Worm (Caenorhabditis elegans) whole organism, L1 larva: ENCODE results near the gene copb-2.
A peak's percentile ranks its signal among the peaks of the same experiment; 100 is the strongest.

Experiments used
- F16B12.6 ChIP-seq: fragments of 150-350 bp; optimal IDR thresholded peaks from 2 replicates; lab custom pipeline; 2014; ENCODE audit warnings: missing biosample characterization, missing genetic modification characterization
- Y116A8C.19 ChIP-seq: sonication (generic microtip); optimal IDR thresholded peaks from 2 replicates; lab custom pipeline; 2016; ENCODE audit warnings: missing compliant biosample characterization, missing genetic modification characterization, borderline replicate concordance
- aha-1 ChIP-seq: fragments of 150-350 bp; optimal IDR thresholded peaks from 2 replicates; lab custom pipeline; 2014; ENCODE audit warnings: missing biosample characterization, missing genetic modification characterization
- alr-1 ChIP-seq: fragments of 200-800 bp; sonication (Bioruptor generic); optimal IDR thresholded peaks from 2 replicates; lab custom pipeline; 2018; ENCODE audit warnings: borderline replicate concordance, mild to moderate bottlenecking, missing genetic modification characterization, missing compliant biosample characterization
- blmp-1 ChIP-seq: fragments of 150-350 bp; optimal IDR thresholded peaks from 2 replicates; lab custom pipeline; 2014; ENCODE audit warnings: missing biosample characterization, missing genetic modification characterization
- ceh-82 ChIP-seq, 3 experiments: fragments of 150-350 bp in 1 of 3; sonication (generic microtip) in 2 of 3; optimal IDR thresholded peaks; 2 replicates each; lab custom pipeline; 2014 to 2017; ENCODE audit warnings: missing biosample characterization in 3 of 3, missing genetic modification characterization in 3 of 3
- ceh-88 ChIP-seq: fragments of 200-800 bp; sonication (Bioruptor generic); IDR thresholded peaks from 2 replicates; pipeline ENCODE4 v1.3.6; 2022; ENCODE audit warnings: missing genetic modification characterization, missing compliant biosample characterization
- ceh-90 ChIP-seq: sonication (generic microtip); optimal IDR thresholded peaks from 2 replicates; lab custom pipeline; 2016; ENCODE audit warnings: missing genetic modification characterization, missing compliant biosample characterization
- ces-1 ChIP-seq: fragments of 150-350 bp; optimal IDR thresholded peaks from 2 replicates; lab custom pipeline; 2014; ENCODE audit warnings: missing biosample characterization, missing genetic modification reagents, missing genetic modification characterization
- dsc-1 ChIP-seq: sonication (generic microtip); optimal IDR thresholded peaks from 2 replicates; lab custom pipeline; 2016; ENCODE audit warnings: mild to moderate bottlenecking, missing genetic modification characterization, missing compliant biosample characterization
- efl-1 ChIP-seq, 4 experiments: fragments of 150-350 bp; optimal IDR thresholded peaks in 3 of 4; peaks in 1 of 4; 1 replicate in 1 of 4; 2 replicates in 3 of 4; lab custom pipeline; 2014; ENCODE audit warnings: missing biosample characterization in 2 of 4, missing genetic modification characterization in 2 of 4, missing genetic modification reagents in 2 of 4
- egl-13 ChIP-seq: sonication (generic microtip); optimal IDR thresholded peaks from 2 replicates; lab custom pipeline; 2016; ENCODE audit warnings: missing genotype, missing genetic modification reagents, missing genetic modification characterization, missing compliant biosample characterization
- egl-27 ChIP-seq, 2 experiments: fragments of 150-350 bp in 1 of 2; sonication (generic microtip); optimal IDR thresholded peaks; 3 replicates each; lab custom pipeline; 2017 to 2018; ENCODE audit warnings: missing biosample characterization in 2 of 2, missing genetic modification characterization in 2 of 2, missing genetic modification reagents in 2 of 2
- elt-2 ChIP-seq: sonication (generic microtip); optimal IDR thresholded peaks from 2 replicates; lab custom pipeline; 2016; ENCODE audit warnings: missing genetic modification characterization, mild to moderate bottlenecking, inconsistent platforms, missing compliant biosample characterization, missing genetic modification reagents
- fos-1 ChIP-seq: fragments of 150-350 bp; optimal IDR thresholded peaks from 2 replicates; lab custom pipeline; 2014; ENCODE audit warnings: missing biosample characterization, missing genetic modification characterization
- grh-1 ChIP-seq: fragments of 200-800 bp; sonication (Bioruptor generic); IDR thresholded peaks from 2 replicates; pipeline ENCODE4 v1.3.6; 2022; ENCODE audit warnings: missing genetic modification reagents, missing genetic modification characterization, missing compliant biosample characterization
- hlh-17 ChIP-seq: fragments of 200-800 bp; sonication (Bioruptor generic); optimal IDR thresholded peaks from 2 replicates; lab custom pipeline; 2018; ENCODE audit warnings: missing genetic modification characterization, mild to moderate bottlenecking, missing compliant biosample characterization, moderate library complexity, borderline replicate concordance
- hlh-4 ChIP-seq: sonication (generic microtip); optimal IDR thresholded peaks from 2 replicates; lab custom pipeline; 2016; ENCODE audit warnings: mild to moderate bottlenecking, missing genetic modification characterization, missing compliant biosample characterization
- irx-1 ChIP-seq: sonication (generic microtip); optimal IDR thresholded peaks from 2 replicates; lab custom pipeline; 2016; ENCODE audit warnings: missing genetic modification characterization, missing compliant biosample characterization
- isw-1 ChIP-seq: fragments of 200-800 bp; sonication (Bioruptor generic); IDR thresholded peaks from 2 replicates; pipeline ENCODE4 v1.3.6; 2022; ENCODE audit warnings: missing genetic modification characterization, missing compliant biosample characterization
- lin-15B ChIP-seq: fragments of 150-350 bp; sonication (generic microtip); optimal IDR thresholded peaks from 3 replicates; lab custom pipeline; 2014; ENCODE audit warnings: missing biosample characterization, missing genetic modification characterization
- lin-39 ChIP-seq: fragments of 150-350 bp; optimal IDR thresholded peaks from 2 replicates; lab custom pipeline; 2014; ENCODE audit warnings: missing biosample characterization, missing genetic modification reagents, missing genetic modification characterization
- lir-3 ChIP-seq: sonication (generic microtip); optimal IDR thresholded peaks from 2 replicates; lab custom pipeline; 2016; ENCODE audit warnings: mild to moderate bottlenecking, missing genetic modification characterization, moderate library complexity, missing compliant biosample characterization; ENCODE audit not compliant: poor library complexity
- lsy-2 ChIP-seq, 2 experiments: fragments of 150-350 bp; optimal IDR thresholded peaks; 2 replicates each; lab custom pipeline; 2014; ENCODE audit warnings: missing biosample characterization in 2 of 2, missing genetic modification characterization in 2 of 2
- mab-9 ChIP-seq: fragments of 200-800 bp; sonication (Bioruptor generic); IDR thresholded peaks from 2 replicates; pipeline ENCODE4 v1.3.6; 2022; ENCODE audit warnings: missing genetic modification reagents, missing genetic modification characterization, missing compliant biosample characterization
- mep-1 ChIP-seq: fragments of 150-350 bp; optimal IDR thresholded peaks from 2 replicates; lab custom pipeline; 2014; ENCODE audit warnings: missing biosample characterization, missing genetic modification characterization
- nhr-11 ChIP-seq: fragments of 150-350 bp; optimal IDR thresholded peaks from 2 replicates; lab custom pipeline; 2014; ENCODE audit warnings: missing biosample characterization, missing genetic modification characterization
- nhr-12 ChIP-seq: sonication (generic microtip); optimal IDR thresholded peaks from 2 replicates; lab custom pipeline; 2017; ENCODE audit warnings: missing biosample characterization, missing genetic modification characterization
- nhr-19 ChIP-seq: fragments of 200-800 bp; sonication (Bioruptor generic); conservative IDR thresholded peaks from 2 replicates; pipeline ENCODE4 v1.3.6; 2022; ENCODE audit warnings: missing genetic modification characterization, missing compliant biosample characterization
- nhr-20 ChIP-seq: sonication (generic microtip); optimal IDR thresholded peaks from 2 replicates; lab custom pipeline; 2016; ENCODE audit warnings: mild to moderate bottlenecking, missing genetic modification characterization, missing compliant biosample characterization
- nhr-237 ChIP-seq: fragments of 150-350 bp; optimal IDR thresholded peaks from 2 replicates; lab custom pipeline; 2014; ENCODE audit warnings: missing biosample characterization, missing genetic modification characterization
- nhr-28 ChIP-seq: fragments of 150-350 bp; optimal IDR thresholded peaks from 2 replicates; lab custom pipeline; 2014; ENCODE audit warnings: missing biosample characterization, missing genetic modification characterization
- nhr-47 ChIP-seq: sonication (generic microtip); optimal IDR thresholded peaks from 2 replicates; lab custom pipeline; 2016; ENCODE audit warnings: mild to moderate bottlenecking, missing genetic modification characterization, moderate library complexity, missing compliant biosample characterization
- nhr-71 ChIP-seq: sonication (generic microtip); optimal IDR thresholded peaks from 2 replicates; lab custom pipeline; 2016; ENCODE audit warnings: mild to moderate bottlenecking, missing genetic modification characterization, moderate library complexity, missing compliant biosample characterization
- nhr-77 ChIP-seq: fragments of 150-350 bp; optimal IDR thresholded peaks from 2 replicates; lab custom pipeline; 2014; ENCODE audit warnings: missing biosample characterization, missing genetic modification characterization
- nhr-84 ChIP-seq: sonication (generic microtip); optimal IDR thresholded peaks from 2 replicates; lab custom pipeline; 2017; ENCODE audit warnings: missing biosample characterization, missing genetic modification characterization
- pqm-1 ChIP-seq: sonication (generic microtip); optimal IDR thresholded peaks from 3 replicates; lab custom pipeline; 2017; ENCODE audit warnings: missing biosample characterization, missing genetic modification characterization
- rnt-1 ChIP-seq: sonication (generic microtip); optimal IDR thresholded peaks from 2 replicates; lab custom pipeline; 2016; ENCODE audit warnings: mild to moderate bottlenecking, missing genetic modification characterization, moderate library complexity, missing compliant biosample characterization
- skn-1 ChIP-seq: fragments of 150-350 bp; optimal IDR thresholded peaks from 2 replicates; lab custom pipeline; 2014; ENCODE audit warnings: missing biosample characterization, missing genetic modification characterization
- snpc-4 ChIP-seq: fragments of 150-350 bp; optimal IDR thresholded peaks from 2 replicates; lab custom pipeline; 2014; ENCODE audit warnings: missing biosample characterization, missing genetic modification characterization
- snu-23 ChIP-seq: sonication (generic microtip); optimal IDR thresholded peaks from 2 replicates; lab custom pipeline; 2016; ENCODE audit warnings: missing genetic modification characterization, missing compliant biosample characterization
- swsn-7 ChIP-seq: sonication (generic microtip); optimal IDR thresholded peaks from 2 replicates; lab custom pipeline; 2016; ENCODE audit warnings: missing genetic modification characterization, missing compliant biosample characterization
- tlp-1 ChIP-seq: fragments of 150-350 bp; optimal IDR thresholded peaks from 2 replicates; lab custom pipeline; 2014; ENCODE audit warnings: missing biosample characterization, missing genetic modification characterization
- unc-30 ChIP-seq: sonication (generic microtip); optimal IDR thresholded peaks from 2 replicates; lab custom pipeline; 2017; ENCODE audit warnings: missing biosample characterization, missing genetic modification characterization
- unc-62 ChIP-seq: fragments of 150-350 bp; optimal IDR thresholded peaks from 2 replicates; lab custom pipeline; 2014; ENCODE audit warnings: missing biosample characterization, missing genetic modification reagents, missing genetic modification characterization
- unc-98 ChIP-seq: fragments of 200-800 bp; sonication (Bioruptor generic); IDR thresholded peaks from 2 replicates; pipeline ENCODE4 v1.3.6; 2022; ENCODE audit warnings: missing genetic modification characterization, missing compliant biosample characterization
- vab-15 ChIP-seq: sonication (generic microtip); optimal IDR thresholded peaks from 2 replicates; lab custom pipeline; 2017; ENCODE audit warnings: missing genotype, mild to moderate bottlenecking, missing genetic modification characterization, missing compliant biosample characterization
- xbp-1 ChIP-seq: sonication (generic microtip); optimal IDR thresholded peaks from 2 replicates; lab custom pipeline; 2016; ENCODE audit warnings: missing genetic modification characterization, missing compliant biosample characterization
- ztf-11 ChIP-seq, 2 experiments: sonication (generic microtip); optimal IDR thresholded peaks; 2 replicates each; lab custom pipeline; 2016 to 2017; ENCODE audit warnings: missing genetic modification characterization in 2 of 2, missing biosample characterization in 1 of 2, missing compliant biosample characterization in 1 of 2

The copb-2 gene

DNA sequence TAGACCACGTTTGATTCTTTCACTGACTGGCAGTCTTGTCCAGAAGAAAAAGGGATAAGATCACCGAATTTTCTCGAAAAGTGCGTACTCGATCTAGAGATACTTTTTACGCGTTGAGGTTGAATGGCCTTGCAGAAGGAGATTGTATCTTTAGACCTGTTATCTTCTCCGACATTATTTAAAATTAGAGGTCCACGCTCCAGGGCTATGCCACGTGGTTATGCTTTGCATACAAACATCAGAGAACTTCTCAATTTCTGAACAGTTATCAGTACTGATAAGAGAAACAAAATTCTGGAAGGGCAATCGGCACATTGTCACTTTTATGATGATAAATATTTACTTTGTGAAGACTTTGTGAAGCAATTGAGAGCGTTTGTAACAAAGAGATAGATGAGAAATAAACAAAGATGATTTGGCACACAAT lies 17.4 kb upstream of the copb-2 start (continued):
- peak; percentile 93 for TF ChIP-seq nhr-20
- no peak for TF ChIP-seq tlp-1 (tag; lab: Kevin White, UChicago)
- TF ChIP-seq snu-23 (GFP tag; lab: Kevin White, UChicago) = peak; percentile 81
- TF ChIP-seq alr-1 = no peak
- TF ChIP-seq vab-15 (tag; lab: Kevin White, UChicago) = no peak
- peak in 1 of 2 experiments; percentile 11 for TF ChIP-seq egl-27 (tag; optimal IDR thresholded peaks at IDR 0.05; lab: Kevin White, UChicago)
- TF ChIP-seq lin-39 (tag; lab: Kevin White, UChicago) = no peak
- TF ChIP-seq lsy-2 (tag; optimal IDR thresholded peaks at IDR 0.05; lab: Kevin White, UChicago) = peak; percentile 37 to 54
- peak; percentile 83 for TF ChIP-seq mep-1
- no peak for TF ChIP-seq ces-1 (GFP tag; lab: Kevin White, UChicago)
- peak; percentile 61 for TF ChIP-seq snpc-4 (tag; lab: Kevin White, UChicago)
- peak; percentile 90 for TF ChIP-seq nhr-71 (tag; lab: Kevin White, UChicago)
- peak; percentile 81 for TF ChIP-seq nhr-19
- peak; percentile 92 for TF ChIP-seq elt-2
- no peak for TF ChIP-seq lir-3 (tag; lab: Kevin White, UChicago)
- TF ChIP-seq Y116A8C.19 = no peak
- no peak for TF ChIP-seq dsc-1 (tag; lab: Kevin White, UChicago)
- TF ChIP-seq ztf-11 (tag; optimal IDR thresholded peaks at IDR 0.05; lab: Kevin White, UChicago) = no peak
- no peak for TF ChIP-seq nhr-84 (tag; lab: Kevin White, UChicago)
- TF ChIP-seq pqm-1 (tag; lab: Kevin White, UChicago) = no peak
- no peak for TF ChIP-seq ceh-82 (tag; optimal IDR thresholded peaks at IDR 0.05; lab: Kevin White, UChicago)
- TF ChIP-seq irx-1 (tag; lab: Kevin White, UChicago) = peak; percentile 37
- TF ChIP-seq ceh-90 (tag; lab: Kevin White, UChicago) = no peak
- no peak for TF ChIP-seq nhr-77 (tag; lab: Kevin White, UChicago)
- TF ChIP-seq hlh-4 = no peak
- peak; percentile 26 for TF ChIP-seq rnt-1
- no peak for TF ChIP-seq mab-9 (GFP tag; lab: Robert Waterston, UW)
- no peak for TF ChIP-seq skn-1 (tag; lab: Kevin White, UChicago)
- no peak for TF ChIP-seq hlh-17 (GFP tag; lab: Kevin White, UChicago)
- TF ChIP-seq unc-30 = no peak
- peak; percentile 66 for TF ChIP-seq grh-1
- peak in 1 of 2 experiments; percentile 22 for TF ChIP-seq efl-1 (optimal IDR thresholded peaks at IDR 0.05; lab: Kevin White, UChicago)
- TF ChIP-seq efl-1 (GFP tag; optimal IDR thresholded peaks at IDR 0.05 in 1 of 2; lab: Kevin White, UChicago) = peak in 1 of 2 experiments; percentile 38
- no peak for TF ChIP-seq nhr-11 (tag; lab: Kevin White, UChicago)

DNA sequence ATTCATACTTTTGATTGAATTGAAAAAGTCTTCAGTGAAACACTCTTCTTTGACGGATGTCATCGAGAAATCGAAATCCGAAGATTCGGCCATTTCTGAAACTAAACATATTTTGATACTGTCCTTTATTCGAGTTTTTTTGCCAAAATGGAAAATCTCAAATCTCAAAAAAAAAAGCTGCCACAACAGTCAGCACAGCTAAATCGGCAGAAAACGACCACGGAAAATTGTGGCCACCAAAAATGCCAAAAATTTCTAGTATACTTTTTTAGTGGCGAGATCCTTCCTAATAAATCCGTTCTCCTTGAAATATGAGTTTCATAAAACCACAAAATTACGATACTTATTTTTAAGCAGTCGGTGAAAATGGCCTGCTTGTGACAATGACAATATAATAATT lies 15.6 kb upstream of the copb-2 start, which contains the start of gene F38E11.9:
Gene F38E11.9 (minus strand): TSS at position 101 of the 400 bp plus-strand sequence.
- TF ChIP-seq F16B12.6 (tag; lab: Kevin White, UChicago) (no peak), unc-98 (GFP tag; lab: Robert Waterston, UW) (no peak), nhr-47 (no peak), ces-1 (GFP tag; lab: Kevin White, UChicago) (no peak), lin-15B (tag; lab: Kevin White, UChicago) (no peak)
- TF ChIP-seq, all 84 proteins: peak for 0

DNA sequence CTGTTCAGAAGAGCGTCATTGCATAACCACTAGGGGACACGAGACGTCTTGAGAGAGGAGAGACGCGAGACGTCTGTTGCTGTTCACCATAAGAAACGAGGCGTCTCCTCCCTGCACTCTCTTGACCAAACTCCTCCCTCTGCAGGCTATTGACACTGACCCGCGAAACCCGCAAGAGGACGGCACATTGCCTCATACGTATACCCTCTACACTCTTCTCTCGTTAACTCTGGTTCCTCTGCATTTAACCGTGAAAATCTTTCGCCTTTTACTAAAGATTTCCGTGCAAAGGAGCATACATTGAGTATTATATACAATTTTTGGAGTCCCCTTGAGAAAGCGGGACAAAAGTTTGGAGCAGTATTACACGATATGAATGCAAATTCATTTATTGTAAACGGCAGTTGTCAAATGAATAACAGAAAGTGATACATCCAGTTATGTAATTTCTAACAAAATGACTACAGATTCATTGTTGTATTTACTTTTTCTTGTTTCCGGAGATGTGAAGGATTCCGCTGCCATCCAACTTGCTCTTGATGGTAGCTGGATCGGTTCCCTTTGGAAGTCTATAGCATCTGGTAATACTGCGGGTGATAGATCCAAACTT lies 15.0 kb upstream of the copb-2 start:
- TF ChIP-seq snu-23 (GFP tag; lab: Kevin White, UChicago) (peak; percentile 97), xbp-1 (tag; lab: Kevin White, UChicago) (peak; percentile 96), isw-1 (peak; percentile 84), vab-15 (tag; lab: Kevin White, UChicago) (peak; percentile 48), elt-2 (peak; percentile 84), nhr-237 (tag; lab: Kevin White, UChicago) (peak; percentile 87), fos-1 (tag; lab: Kevin White, UChicago) (peak; percentile 89), nhr-28 (tag; lab: Kevin White, UChicago) (no peak), nhr-71 (tag; lab: Kevin White, UChicago) (peak; percentile 97), egl-13 (tag; lab: Kevin White, UChicago) (peak; percentile 93), blmp-1 (peak; percentile 62), lin-39 (tag; lab: Kevin White, UChicago) (peak; percentile 86), swsn-7 (tag; lab: Kevin White, UChicago) (peak; percentile 96), ceh-82 (tag; optimal IDR thresholded peaks at IDR 0.05; lab: Kevin White, UChicago) (peak; percentile 74 to 87 (median 85)), nhr-12 (tag; lab: Kevin White, UChicago) (no peak), ceh-88 (peak; percentile 72), ztf-11 (tag; optimal IDR thresholded peaks at IDR 0.05; lab: Kevin White, UChicago) (peak in 1 of 2 experiments; percentile 89), unc-62 (peak; percentile 40), aha-1 (tag; lab: Kevin White, UChicago) (peak; percentile 22)
